Fruit fly (Drosophila melanogaster): ENCODE data around the gene Dus3.

Gene Dus3

dm6 chr2L:19799940-19800339 is 41.3 kb downstream of the Dus3 start:
- peak; percentile 21 for TF ChIP-seq fru (GFP tag; optimal IDR thresholded peaks at IDR 0.05)
- peak; percentile 23 for TF ChIP-seq OdsH (GFP tag; optimal IDR thresholded peaks at IDR 0.05)
- no peak for TF ChIP-seq Jra (GFP tag; optimal IDR thresholded peaks at IDR 0.05)
- TF ChIP-seq foxo (GFP tag; optimal IDR thresholded peaks at IDR 0.05): peak in 1 of 2 experiments; percentile 28
- no peak for TF ChIP-seq tai (GFP tag; optimal IDR thresholded peaks at IDR 0.05)
- TF ChIP-seq Hr78 (GFP tag; optimal IDR thresholded peaks at IDR 0.05): no peak
- TF ChIP-seq HLH106 (tag; optimal IDR thresholded peaks at IDR 0.05): peak; percentile 38
- TF ChIP-seq woc (GFP tag; optimal IDR thresholded peaks at IDR 0.05): peak; percentile 22
- no peak for TF ChIP-seq Hnf4 (GFP tag; optimal IDR thresholded peaks at IDR 0.05)
- peak; percentile 5 for TF ChIP-seq Sp1 (GFP tag; optimal IDR thresholded peaks at IDR 0.05)
- peak; percentile 23 for TF ChIP-seq h (GFP tag; optimal IDR thresholded peaks at IDR 0.05)
- TF ChIP-seq rgr (GFP tag; optimal IDR thresholded peaks at IDR 0.05): no peak

- TF ChIP-seq jim (GFP tag; optimal IDR thresholded peaks at IDR 0.05) (no peak), dl (GFP tag; optimal IDR thresholded peaks at IDR 0.05; ENCODE audit: insufficient read depth in 1 of 2, partially characterized antibody in 2 of 2) (no peak), tai (GFP tag; optimal IDR thresholded peaks at IDR 0.05) (no peak), CG9705 (GFP tag; optimal IDR thresholded peaks at IDR 0.05) (no peak)
Measured at dm6 chr2L:19800703-19801102, 42.0 kb downstream of the Dus3 start.

- TF ChIP-seq Mio (GFP tag; optimal IDR thresholded peaks at IDR 0.05): no peak
- TF ChIP-seq tai (GFP tag; optimal IDR thresholded peaks at IDR 0.05): no peak
- TF ChIP-seq Hnf4 (GFP tag; optimal IDR thresholded peaks at IDR 0.05): peak; percentile 17
- no peak for TF ChIP-seq psq (GFP tag; optimal IDR thresholded peaks at IDR 0.05)
- TF ChIP-seq fru (GFP tag; optimal IDR thresholded peaks at IDR 0.05): peak; percentile 34
- no peak for TF ChIP-seq Myc (optimal IDR thresholded peaks at IDR 0.05)
- TF ChIP-seq Sp1 (GFP tag; optimal IDR thresholded peaks at IDR 0.05): no peak
- no peak for TF ChIP-seq sage (GFP tag; optimal IDR thresholded peaks at IDR 0.05)
- no peak for TF ChIP-seq HLH106 (tag; optimal IDR thresholded peaks at IDR 0.05)
- no peak for TF ChIP-seq Abd-B (GFP tag; optimal IDR thresholded peaks at IDR 0.05)
- TF ChIP-seq OdsH (GFP tag; optimal IDR thresholded peaks at IDR 0.05): peak; percentile 35
- no peak for TF ChIP-seq Jra (GFP tag; optimal IDR thresholded peaks at IDR 0.05)
- TF ChIP-seq Hr83 (GFP tag; optimal IDR thresholded peaks at IDR 0.05; ENCODE audit: poor library complexity, severe bottlenecking): no peak
- no peak for TF ChIP-seq br (GFP tag; optimal IDR thresholded peaks at IDR 0.05)
- no peak for TF ChIP-seq Hr78 (GFP tag; optimal IDR thresholded peaks at IDR 0.05)
- no peak for TF ChIP-seq Dif (GFP tag; optimal IDR thresholded peaks at IDR 0.05; ENCODE audit: partially characterized antibody)
- TF ChIP-seq ey (GFP tag; optimal IDR thresholded peaks at IDR 0.05): peak; percentile 33
- peak in 1 of 2 experiments; percentile 34 for TF ChIP-seq foxo (GFP tag; optimal IDR thresholded peaks at IDR 0.05)
- peak; percentile 5 for TF ChIP-seq h (GFP tag; optimal IDR thresholded peaks at IDR 0.05)
- TF ChIP-seq brk (GFP tag; optimal IDR thresholded peaks at IDR 0.05): no peak
- TF ChIP-seq CG32264 (GFP tag; optimal IDR thresholded peaks at IDR 0.05): no peak
- TF ChIP-seq dmrt93B (GFP tag; optimal IDR thresholded peaks at IDR 0.05): no peak
- TF ChIP-seq CG9705 (GFP tag; optimal IDR thresholded peaks at IDR 0.05): no peak
- no peak for TF ChIP-seq N (GFP tag; optimal IDR thresholded peaks at IDR 0.05)
- peak; percentile 24 for TF ChIP-seq rgr (GFP tag; optimal IDR thresholded peaks at IDR 0.05)
Measured at dm6 chr2L:19801951-19802612, 43.4 kb downstream of the Dus3 start.

- TF ChIP-seq dmrt93B (GFP tag; optimal IDR thresholded peaks at IDR 0.05): no peak
- TF ChIP-seq Jra (GFP tag; optimal IDR thresholded peaks at IDR 0.05): no peak
- TF ChIP-seq Rel (GFP tag; optimal IDR thresholded peaks at IDR 0.05): no peak
- no peak for TF ChIP-seq Rel (tag; optimal IDR thresholded peaks at IDR 0.05)
- no peak for TF ChIP-seq brk (GFP tag; optimal IDR thresholded peaks at IDR 0.05)
- TF ChIP-seq rgr (GFP tag; optimal IDR thresholded peaks at IDR 0.05): no peak
- no peak for TF ChIP-seq woc (GFP tag; optimal IDR thresholded peaks at IDR 0.05)
- TF ChIP-seq HLH106 (tag; optimal IDR thresholded peaks at IDR 0.05): no peak
- TF ChIP-seq CG32264 (GFP tag; optimal IDR thresholded peaks at IDR 0.05): no peak
- no peak for TF ChIP-seq GATAd (GFP tag; optimal IDR thresholded peaks at IDR 0.05)
- no peak for TF ChIP-seq sv (GFP tag; optimal IDR thresholded peaks at IDR 0.05)
- no peak for TF ChIP-seq CG9705 (GFP tag; optimal IDR thresholded peaks at IDR 0.05)
- TF ChIP-seq Dfd (GFP tag; optimal IDR thresholded peaks at IDR 0.05): no peak
- no peak for TF ChIP-seq Vsx2 (GFP tag; optimal IDR thresholded peaks at IDR 0.05; ENCODE audit: partially characterized antibody)
- TF ChIP-seq CrebA (GFP tag; optimal IDR thresholded peaks at IDR 0.05; ENCODE audit: borderline replicate concordance): no peak
- TF ChIP-seq N (GFP tag; optimal IDR thresholded peaks at IDR 0.05): no peak
- no peak for TF ChIP-seq Dif (GFP tag; optimal IDR thresholded peaks at IDR 0.05; ENCODE audit: partially characterized antibody)
Measured at dm6 chr2L:19805007-19805406, 46.3 kb downstream of the Dus3 start.

Data from whole organism, wandering third instar larva.